Fruit fly (Drosophila melanogaster) whole organism, embryonic: ENCODE data around the gene RpL37A.
A peak's percentile ranks its signal among the peaks of the same experiment; 100 is the strongest.

Experiments used
- C15 ChIP-seq: fragments of 200-800 bp; sonication (Bioruptor generic); IDR thresholded peaks from 3 replicates; pipeline ENCODE4 v1.3.6; 2022; ENCODE audit warnings: missing biosample characterization, missing genetic modification characterization
- CG1024 ChIP-seq: fragments of 200-800 bp; sonication (Bioruptor generic); IDR thresholded peaks from 2 replicates; pipeline ENCODE4 v1.3.6; 2022; ENCODE audit warnings: missing biosample characterization, missing genetic modification characterization
- CG10267 ChIP-seq: fragments of 200-800 bp; sonication (Bioruptor generic); optimal IDR thresholded peaks from 2 replicates; lab custom pipeline; 2018; ENCODE audit warnings: missing biosample characterization, mild to moderate bottlenecking, missing genetic modification characterization, moderate library complexity
- CG10654 ChIP-seq: fragments of 200-800 bp; sonication (Bioruptor generic); optimal IDR thresholded peaks from 2 replicates; lab custom pipeline; 2016; ENCODE audit warnings: missing biosample characterization, missing genetic modification characterization
- CG10979 ChIP-seq: fragments of 200-800 bp; sonication (Bioruptor generic); optimal IDR thresholded peaks from 2 replicates; lab custom pipeline; 2018; ENCODE audit warnings: missing biosample characterization, mild to moderate bottlenecking, missing genetic modification characterization, moderate library complexity
- CG11560 ChIP-seq: fragments of 200-800 bp; sonication (Bioruptor generic); IDR thresholded peaks from 3 replicates; pipeline ENCODE4 v1.3.6; 2022; ENCODE audit warnings: missing biosample characterization, missing genetic modification characterization
- CG12744 ChIP-seq: fragments of 200-800 bp; sonication (Bioruptor generic); optimal IDR thresholded peaks from 2 replicates; lab custom pipeline; 2016; ENCODE audit warnings: missing biosample characterization, missing genetic modification characterization
- CG13424 ChIP-seq: fragments of 200-800 bp; sonication (Bioruptor generic); optimal IDR thresholded peaks from 2 replicates; lab custom pipeline; 2019; ENCODE audit warnings: missing biosample characterization, mild to moderate bottlenecking, missing genetic modification characterization, moderate library complexity
- CG13894 ChIP-seq: fragments of 200-800 bp; sonication (Bioruptor generic); optimal IDR thresholded peaks from 3 replicates; lab custom pipeline; 2018; ENCODE audit warnings: missing biosample characterization, mild to moderate bottlenecking, missing genetic modification characterization, moderate library complexity
- CG14050 ChIP-seq: fragments of 200-800 bp; sonication (Bioruptor generic); IDR thresholded peaks from 3 replicates; pipeline ENCODE4 v1.3.6; 2022; ENCODE audit warnings: missing biosample characterization, missing genetic modification characterization
- CG16813 ChIP-seq: fragments of 200-800 bp; sonication (Bioruptor generic); IDR thresholded peaks from 3 replicates; pipeline ENCODE4 v1.3.6; 2022; ENCODE audit warnings: missing biosample characterization, missing genetic modification characterization; ENCODE audit not compliant: partially characterized antibody
- CG30403 ChIP-seq: fragments of 200-800 bp; sonication (Bioruptor generic); optimal IDR thresholded peaks from 3 replicates; lab custom pipeline; 2016; ENCODE audit warnings: missing biosample characterization, missing genetic modification characterization
- CG3838 ChIP-seq: fragments of 200-800 bp; sonication (Bioruptor generic); optimal IDR thresholded peaks from 3 replicates; lab custom pipeline; 2016; ENCODE audit warnings: missing biosample characterization, missing genetic modification characterization
- CG4360 ChIP-seq: fragments of 200-800 bp; sonication (Bioruptor generic); IDR thresholded peaks from 2 replicates; pipeline ENCODE4 v1.3.6; 2022; ENCODE audit warnings: missing biosample characterization, missing genetic modification characterization
- CG5953 ChIP-seq: fragments of 200-800 bp; sonication (Bioruptor generic); IDR thresholded peaks from 2 replicates; pipeline ENCODE4 v1.3.6; 2022; ENCODE audit warnings: missing biosample characterization, missing genetic modification characterization
- CG7556 ChIP-seq: fragments of 200-800 bp; sonication (Bioruptor generic); optimal IDR thresholded peaks from 2 replicates; lab custom pipeline; 2017; ENCODE audit warnings: missing biosample characterization, mild to moderate bottlenecking, missing genetic modification characterization
- CG7745 ChIP-seq: fragments of 200-800 bp; sonication (Bioruptor generic); optimal IDR thresholded peaks from 2 replicates; lab custom pipeline; 2018; ENCODE audit warnings: missing biosample characterization, mild to moderate bottlenecking, missing genetic modification characterization, moderate library complexity
- CG7928 ChIP-seq: fragments of 200-800 bp; sonication (Bioruptor generic); optimal IDR thresholded peaks from 2 replicates; lab custom pipeline; 2017; ENCODE audit warnings: missing biosample characterization, mild to moderate bottlenecking, missing genetic modification characterization
- CG9437 ChIP-seq: fragments of 200-800 bp; sonication (Bioruptor generic); optimal IDR thresholded peaks from 2 replicates; lab custom pipeline; 2018; ENCODE audit warnings: missing biosample characterization, mild to moderate bottlenecking, missing genetic modification characterization
- CHES-1-like ChIP-seq: fragments of 200-800 bp; sonication (Bioruptor generic); optimal IDR thresholded peaks from 2 replicates; lab custom pipeline; 2016; ENCODE audit warnings: missing biosample characterization, missing genetic modification characterization
- CoRest ChIP-seq: fragments of 200-800 bp; sonication (Bioruptor generic); optimal IDR thresholded peaks from 3 replicates; lab custom pipeline; 2018; ENCODE audit warnings: missing biosample characterization, mild to moderate bottlenecking, missing genetic modification characterization, moderate library complexity
- D19B ChIP-seq: fragments of 200-800 bp; sonication (Bioruptor generic); optimal IDR thresholded peaks from 2 replicates; lab custom pipeline; 2017; ENCODE audit warnings: missing biosample characterization, mild to moderate bottlenecking, missing genetic modification characterization
- Dll ChIP-seq: fragments of 200-800 bp; sonication (Bioruptor generic); IDR thresholded peaks from 4 replicates; pipeline ENCODE4 v1.3.6; 2022; ENCODE audit warnings: missing biosample characterization, missing genetic modification characterization; ENCODE audit not compliant: partially characterized antibody
- Hmx ChIP-seq: fragments of 200-800 bp; sonication (Bioruptor generic); optimal IDR thresholded peaks from 2 replicates; lab custom pipeline; 2016; ENCODE audit warnings: missing biosample characterization, missing genetic modification characterization
- Med ChIP-seq: fragments of 200-800 bp; sonication (Bioruptor generic); peaks from one replicate; lab custom pipeline; 2016; ENCODE audit warnings: missing biosample characterization, missing genetic modification characterization, mild to moderate bottlenecking, inconsistent platforms, moderate library complexity
- Mes4 ChIP-seq: fragments of 200-800 bp; sonication (Bioruptor generic); optimal IDR thresholded peaks from 2 replicates; lab custom pipeline; 2016; ENCODE audit warnings: missing biosample characterization, missing genetic modification characterization
- Oaz ChIP-seq: fragments of 200-800 bp; sonication (Bioruptor generic); IDR thresholded peaks from 2 replicates; pipeline ENCODE4 v1.3.6; 2022; ENCODE audit warnings: missing biosample characterization, missing genetic modification characterization
- Opbp ChIP-seq: fragments of 200-800 bp; sonication (Bioruptor generic); IDR thresholded peaks from 3 replicates; pipeline ENCODE4 v1.3.6; 2022; ENCODE audit warnings: missing biosample characterization, missing genetic modification characterization; ENCODE audit not compliant: partially characterized antibody
- Ssrp ChIP-seq: fragments of 200-800 bp; sonication (Bioruptor generic); optimal IDR thresholded peaks from 2 replicates; lab custom pipeline; 2018; ENCODE audit warnings: missing biosample characterization, mild to moderate bottlenecking, missing genetic modification characterization, moderate library complexity
- TFAM ChIP-seq: fragments of 200-800 bp; sonication (Bioruptor generic); optimal IDR thresholded peaks from 2 replicates; lab custom pipeline; 2017; ENCODE audit warnings: missing biosample characterization, missing genetic modification characterization, inconsistent platforms
- Usf ChIP-seq: fragments of 200-800 bp; sonication (Bioruptor generic); optimal IDR thresholded peaks from 2 replicates; lab custom pipeline; 2017; ENCODE audit warnings: missing genotype, missing biosample characterization, missing genetic modification characterization
- Vsx1 ChIP-seq: fragments of 200-800 bp; sonication (Bioruptor generic); optimal IDR thresholded peaks from 2 replicates; lab custom pipeline; 2017; ENCODE audit warnings: missing biosample characterization, mild to moderate bottlenecking, missing genetic modification characterization, missing genetic modification reagents
- abd-A ChIP-seq: fragments of 200-800 bp; sonication (Bioruptor generic); optimal IDR thresholded peaks from 3 replicates; lab custom pipeline; 2019; ENCODE audit warnings: missing biosample characterization, mild to moderate bottlenecking, missing genetic modification characterization, moderate library complexity
- al ChIP-seq: fragments of 200-800 bp; sonication (Bioruptor generic); IDR thresholded peaks from 2 replicates; pipeline ENCODE4 v1.3.6; 2022; ENCODE audit warnings: missing biosample characterization, missing genetic modification characterization
- ara ChIP-seq: fragments of 200-800 bp; sonication (Bioruptor generic); IDR thresholded peaks from 2 replicates; pipeline ENCODE4 v1.3.6; 2022; ENCODE audit warnings: missing biosample characterization, missing genetic modification characterization
- crp ChIP-seq, 2 experiments: fragments of 200-800 bp; sonication (Bioruptor generic); optimal IDR thresholded peaks; 2 replicates in 1 of 2; 3 replicates in 1 of 2; lab custom pipeline; 2017; ENCODE audit warnings: missing biosample characterization in 2 of 2, missing genetic modification characterization in 2 of 2, mild to moderate bottlenecking in 1 of 2, moderate library complexity in 1 of 2
- da ChIP-seq: fragments of 200-800 bp; sonication (Bioruptor generic); optimal IDR thresholded peaks from 2 replicates; lab custom pipeline; 2016; ENCODE audit warnings: missing biosample characterization, missing genetic modification characterization
- dan ChIP-seq: fragments of 200-800 bp; sonication (Bioruptor generic); IDR thresholded peaks from 2 replicates; pipeline ENCODE4 v1.3.6; 2022; ENCODE audit warnings: missing biosample characterization, missing genetic modification characterization
- dati ChIP-seq: fragments of 200-800 bp; sonication (Bioruptor generic); IDR thresholded peaks from 2 replicates; pipeline ENCODE4 v1.3.6; 2022; ENCODE audit warnings: missing biosample characterization, missing genetic modification characterization
- ham ChIP-seq: fragments of 200-800 bp; sonication (Bioruptor generic); IDR thresholded peaks from 2 replicates; pipeline ENCODE4 v1.3.6; 2022; ENCODE audit warnings: missing biosample characterization, missing genetic modification characterization
- her ChIP-seq: fragments of 200-800 bp; sonication (Bioruptor generic); optimal IDR thresholded peaks from 2 replicates; lab custom pipeline; 2016; ENCODE audit warnings: missing biosample characterization, missing genetic modification characterization
- insv ChIP-seq, 2 experiments: fragments of 200-800 bp; sonication (Bioruptor generic); optimal IDR thresholded peaks; 3 replicates each; lab custom pipeline; 2016 to 2018; ENCODE audit warnings: missing biosample characterization in 2 of 2, missing genetic modification characterization in 2 of 2
- knrl ChIP-seq: fragments of 200-800 bp; sonication (Bioruptor generic); IDR thresholded peaks from 3 replicates; pipeline ENCODE4 v1.3.6; 2022; ENCODE audit warnings: missing biosample characterization, missing genetic modification characterization; ENCODE audit not compliant: partially characterized antibody
- lab ChIP-seq: fragments of 200-800 bp; sonication (Bioruptor generic); optimal IDR thresholded peaks from 3 replicates; lab custom pipeline; 2017; ENCODE audit warnings: missing biosample characterization, missing genetic modification characterization, mild to moderate bottlenecking, moderate library complexity, missing genetic modification reagents
- lmd ChIP-seq: fragments of 200-800 bp; sonication (Bioruptor generic); IDR thresholded peaks from 2 replicates; pipeline ENCODE4 v1.3.6; 2022; ENCODE audit warnings: missing biosample characterization, missing genetic modification characterization
- ranshi ChIP-seq: fragments of 200-800 bp; sonication (Bioruptor generic); IDR thresholded peaks from 2 replicates; pipeline ENCODE4 v1.3.6; 2022; ENCODE audit warnings: missing biosample characterization, missing genetic modification characterization
- ro ChIP-seq: fragments of 200-800 bp; sonication (Bioruptor generic); IDR thresholded peaks from 2 replicates; pipeline ENCODE4 v1.3.6; 2022; ENCODE audit warnings: missing biosample characterization, missing genetic modification characterization
- row ChIP-seq: fragments of 200-800 bp; sonication (Bioruptor generic); IDR thresholded peaks from 3 replicates; pipeline ENCODE4 v1.3.6; 2022; ENCODE audit warnings: missing biosample characterization, missing genetic modification characterization
- ssp ChIP-seq: fragments of 200-800 bp; sonication (Bioruptor generic); IDR thresholded peaks from 2 replicates; pipeline ENCODE4 v1.3.6; 2022; ENCODE audit warnings: missing biosample characterization, missing genetic modification characterization
- stwl ChIP-seq: fragments of 200-800 bp; sonication (Bioruptor generic); optimal IDR thresholded peaks from 3 replicates; lab custom pipeline; 2018; ENCODE audit warnings: missing biosample characterization, mild to moderate bottlenecking, missing genetic modification characterization, moderate library complexity
- zfh2 ChIP-seq: fragments of 200-800 bp; sonication (Bioruptor generic); optimal IDR thresholded peaks from 2 replicates; lab custom pipeline; 2016; ENCODE audit warnings: missing biosample characterization, missing genetic modification characterization

Gene RpL37A

dm6 chr2L:5043043-5043442 is 27.7 kb upstream of the RpL37A start, which contains the start of the genes CG33995, CG44000 and CG44001 (continued):
- TF ChIP-seq CG3838 (GFP tag; lab: Kevin White, UChicago), result no peak
- no peak for TF ChIP-seq CG7745
- TF ChIP-seq al (GFP tag; lab: Robert Waterston, UW), result no peak
- TF ChIP-seq CG13424 (tag; lab: Kevin White, UChicago), result peak; percentile 17
- no peak for TF ChIP-seq TFAM (GFP tag; lab: Kevin White, UChicago)
- TF ChIP-seq CG4360 (GFP tag; lab: Robert Waterston, UW), result no peak
- no peak for TF ChIP-seq CG14050 (GFP tag; lab: Robert Waterston, UW)
- TF ChIP-seq CG9437, result peak; percentile 24
- peak; percentile 80 for TF ChIP-seq Opbp (GFP tag; lab: Robert Waterston, UW)
- no peak for TF ChIP-seq Vsx1 (GFP tag; lab: Kevin White, UChicago)
- peak; percentile 17; the same call in 1 of the 2 replicates for TF ChIP-seq ssp (GFP tag; lab: Robert Waterston, UW)
- peak; percentile 67 for TF ChIP-seq CG30403 (GFP tag; lab: Kevin White, UChicago)
- TF ChIP-seq abd-A (tag; lab: Kevin White, UChicago), result peak; percentile 69
- peak; percentile 10; the same call in 1 of the 3 replicates for TF ChIP-seq knrl (GFP tag; lab: Robert Waterston, UW)
- peak; percentile 27; the same call in 1 of the 2 replicates for TF ChIP-seq lmd (GFP tag; lab: Robert Waterston, UW)
- TF ChIP-seq Med (GFP tag; lab: Kevin White, UChicago), result peak; percentile 96
- no peak for TF ChIP-seq C15 (GFP tag; lab: Robert Waterston, UW)
- no peak for TF ChIP-seq Dll (GFP tag; lab: Robert Waterston, UW)
- TF ChIP-seq CG5953 (GFP tag; lab: Robert Waterston, UW), result no peak
- peak; percentile 11 for TF ChIP-seq Mes4 (GFP tag; lab: Kevin White, UChicago)
- TF ChIP-seq D19B (GFP tag; lab: Kevin White, UChicago), result no peak
- TF ChIP-seq CG7556 (GFP tag; lab: Kevin White, UChicago), result peak; percentile 17
- TF ChIP-seq ro (GFP tag; lab: Robert Waterston, UW), result no peak
- TF ChIP-seq Hmx (GFP tag; lab: Kevin White, UChicago), result no peak
- TF ChIP-seq CG1024 (GFP tag; lab: Robert Waterston, UW), result peak; percentile 49; the same call in 1 of the 2 replicates
- peak; percentile 97 for TF ChIP-seq CG10267 (tag; lab: Kevin White, UChicago)
- no peak for TF ChIP-seq ham (GFP tag; lab: Robert Waterston, UW)
- TF ChIP-seq lab, result peak; percentile 47
- no peak for TF ChIP-seq da (GFP tag; lab: Kevin White, UChicago)
- peak; percentile 56 for TF ChIP-seq CHES-1-like (GFP tag; lab: Kevin White, UChicago)
- no peak for TF ChIP-seq ara (GFP tag; lab: Robert Waterston, UW)
- TF ChIP-seq CG10979 (tag; lab: Kevin White, UChicago), result peak; percentile 7
- no peak for TF ChIP-seq Oaz (GFP tag; lab: Robert Waterston, UW)
- no peak for TF ChIP-seq Ssrp (tag; lab: Kevin White, UChicago)
- TF ChIP-seq crp (GFP tag; optimal IDR thresholded peaks at IDR 0.05; lab: Kevin White, UChicago), result peak in 1 of 2 experiments; percentile 70
- peak; percentile 99 for TF ChIP-seq CG7928 (GFP tag; lab: Kevin White, UChicago)
- peak; percentile 51 for TF ChIP-seq CoRest
- TF ChIP-seq CG16813 (GFP tag; lab: Robert Waterston, UW), result no peak
- TF ChIP-seq CG13894, result peak; percentile 34
- no peak for TF ChIP-seq dati
- peak; percentile 94 for TF ChIP-seq stwl
- peak in 1 of 2 experiments; percentile 8 for TF ChIP-seq insv (GFP tag; optimal IDR thresholded peaks at IDR 0.05; lab: Kevin White, UChicago)
- peak; percentile 65 for TF ChIP-seq her (GFP tag; lab: Kevin White, UChicago)
- no peak for TF ChIP-seq Usf (GFP tag; lab: Kevin White, UChicago)
- TF ChIP-seq row, result peak; percentile 39; the same call in 2 of the 3 replicates
- peak; percentile 8 for TF ChIP-seq CG12744 (GFP tag; lab: Kevin White, UChicago)
- TF ChIP-seq CG10654 (GFP tag; lab: Kevin White, UChicago), result peak; percentile 45
- 0 out of 2 replicates have a peak, but pooled peaks have one; percentile 12 for TF ChIP-seq ranshi (GFP tag; lab: Robert Waterston, UW)
- TF ChIP-seq CG11560 (tag; lab: Robert Waterston, UW), result no peak
- no peak for TF ChIP-seq dan (GFP tag; lab: Robert Waterston, UW)
- peak; percentile 64 for TF ChIP-seq zfh2 (GFP tag; lab: Kevin White, UChicago)
